Fruit fly (Drosophila melanogaster) whole organism, wandering third instar larva: ENCODE data around the gene spn-A.

ENCODE experiments used
- Abd-B ChIP-seq: fragments of >200 bp; optimal IDR thresholded peaks from 2 replicates; lab custom pipeline; 2017; ENCODE audit warnings: missing biosample characterization, missing genetic modification characterization
- CG32264 ChIP-seq: fragments of 200-800 bp; sonication (Bioruptor generic); optimal IDR thresholded peaks from 2 replicates; lab custom pipeline; 2016; ENCODE audit warnings: missing biosample characterization, missing genetic modification characterization
- Dfd ChIP-seq: fragments of >200 bp; optimal IDR thresholded peaks from 2 replicates; lab custom pipeline; 2017; ENCODE audit warnings: missing biosample characterization, missing genetic modification characterization
- Dif ChIP-seq: fragments of 200-275, 200-300 bp; sonication (Bioruptor generic); optimal IDR thresholded peaks from 2 replicates; lab custom pipeline; 2018; ENCODE audit warnings: missing biosample characterization, missing genetic modification characterization; ENCODE audit not compliant: partially characterized antibody
- HLH106 ChIP-seq: fragments of 200-800 bp; optimal IDR thresholded peaks from 3 replicates; lab custom pipeline; 2019; ENCODE audit warnings: missing biosample characterization, mild to moderate bottlenecking, missing genetic modification characterization, moderate library complexity
- Hr78 ChIP-seq: fragments of >200 bp; optimal IDR thresholded peaks from 2 replicates; lab custom pipeline; 2017; ENCODE audit warnings: missing biosample characterization, missing genetic modification characterization
- h ChIP-seq: fragments of 200-800 bp; sonication (Bioruptor generic); optimal IDR thresholded peaks from 3 replicates; lab custom pipeline; 2016; ENCODE audit warnings: missing biosample characterization, mild to moderate bottlenecking, missing genetic modification characterization
- pan ChIP-seq: fragments of >200 bp; optimal IDR thresholded peaks from 2 replicates; lab custom pipeline; 2017
- psq ChIP-seq: fragments of 200-800 bp; sonication (Bioruptor generic); optimal IDR thresholded peaks from 3 replicates; lab custom pipeline; 2017; ENCODE audit warnings: missing biosample characterization, mild to moderate bottlenecking, missing genetic modification characterization, moderate library complexity
- sage ChIP-seq: fragments of 200-800 bp; sonication (Bioruptor generic); optimal IDR thresholded peaks from 2 replicates; lab custom pipeline; 2016; ENCODE audit warnings: missing biosample characterization, mild to moderate bottlenecking, missing genetic modification characterization
- usp ChIP-seq: fragments of >200 bp; optimal IDR thresholded peaks from 2 replicates; lab custom pipeline; 2017; ENCODE audit warnings: missing biosample characterization, missing genetic modification characterization

dm6 chr3R:30022452-30023028 is 33.3 kb downstream of the spn-A start, which contains the start of the genes RpS28a and Axn:
- TF ChIP-seq pan = no peak
- TF ChIP-seq Dif = no peak
- TF ChIP-seq CG32264 (GFP tag; lab: Kevin White, UChicago) = no peak
- no peak for TF ChIP-seq sage
- no peak for TF ChIP-seq usp (GFP tag; lab: Kevin White, UChicago)
- TF ChIP-seq Dfd (GFP tag; lab: Kevin White, UChicago) = no peak
- peak; percentile 23 for TF ChIP-seq Hr78 (GFP tag; lab: Kevin White, UChicago)
- TF ChIP-seq h (GFP tag; lab: Kevin White, UChicago) = no peak
- TF ChIP-seq Abd-B (GFP tag; lab: Kevin White, UChicago) = no peak
- TF ChIP-seq HLH106 = no peak
- TF ChIP-seq psq (GFP tag; lab: Kevin White, UChicago) = no peak
